Fruit fly (Drosophila melanogaster) ovary, adult (tissue): Measurements from ENCODE around the gene Peritrophin-15a.

Experiments
- CG17801 ChIP-seq: fragments of 200-800 bp; optimal IDR thresholded peaks from 2 replicates; lab custom pipeline; 2019; ENCODE audit warnings: missing biosample characterization, mild to moderate bottlenecking, missing genetic modification characterization, moderate library complexity; ENCODE audit not compliant: partially characterized antibody

Gene Peritrophin-15a

dm6 chr2L:8385849-8386248 is 10.0 kb downstream of the Peritrophin-15a start:
- no peak for TF ChIP-seq CG17801 (GFP tag; lab: Kevin White, UChicago)

- TF ChIP-seq CG17801 (GFP tag; lab: Kevin White, UChicago): no peak
Measured at dm6 chr2L:8384985-8385519, 10.8 kb downstream of the Peritrophin-15a start.

dm6 chr2L:8384108-8384601 is 11.7 kb downstream of the Peritrophin-15a start, which contains the start of the genes Dad1 and CG13384:
Gene Dad1 (minus strand): TSS chr2L:8384137.
Gene CG13384 (plus strand): TSS chr2L:8384455.
- TF ChIP-seq CG17801 (GFP tag; lab: Kevin White, UChicago): peak; percentile 98

- TF ChIP-seq CG17801 (GFP tag; lab: Kevin White, UChicago): peak; percentile 63
Measured at dm6 chr2L:8382646-8383045, 13.2 kb downstream of the Peritrophin-15a start, which contains the start of the genes CG13392 and Rcd4. Gene CG13392 (minus strand): TSS chr2L:8382807. Gene Rcd4 (plus strand): TSS chr2L:8382861.

- TF ChIP-seq CG17801 (GFP tag; lab: Kevin White, UChicago): peak; percentile 72
Measured at dm6 chr2L:8381508-8382036, 14.3 kb downstream of the Peritrophin-15a start, which contains the start of gene AlaRS. Gene AlaRS (minus strand): TSS chr2L:8381764.

dm6 chr2L:8376717-8377116 is 19.2 kb downstream of the Peritrophin-15a start, which contains the start of the genes CG13390 and CG17294:
Gene CG13390 (minus strand): TSS chr2L:8376797.
Gene CG17294 (plus strand): TSS chr2L:8377035.
- TF ChIP-seq CG17801 (GFP tag; lab: Kevin White, UChicago): peak; percentile 100

dm6 chr2L:8374235-8374634 is 21.7 kb downstream of the Peritrophin-15a start, which contains the start of gene Wdr82:
Gene Wdr82 (plus strand): TSS chr2L:8374461.
- peak; percentile 12 for TF ChIP-seq CG17801 (GFP tag; lab: Kevin White, UChicago)

- TF ChIP-seq CG17801 (GFP tag; lab: Kevin White, UChicago): no peak
Measured at dm6 chr2L:8372248-8372647, 23.6 kb downstream of the Peritrophin-15a start.

- TF ChIP-seq CG17801 (GFP tag; lab: Kevin White, UChicago): peak; percentile 49
Measured at dm6 chr2L:8371354-8371937, 24.4 kb downstream of the Peritrophin-15a start.

dm6 chr2L:8370364-8371326 is 25.3 kb downstream of the Peritrophin-15a start, which contains the start of gene CG17292:
Gene CG17292 (plus strand): TSS chr2L:8370454.
- TF ChIP-seq CG17801 (GFP tag; lab: Kevin White, UChicago): peak; percentile 80

- peak; percentile 32 for TF ChIP-seq CG17801 (GFP tag; lab: Kevin White, UChicago)
Measured at dm6 chr2L:8365701-8366643, 29.9 kb downstream of the Peritrophin-15a start, which contains the start of gene Pp2A-29B. Gene Pp2A-29B (plus strand): TSS chr2L:8366038.

- TF ChIP-seq CG17801 (GFP tag; lab: Kevin White, UChicago): peak; percentile 53
Measured at dm6 chr2L:8364006-8364956, 31.6 kb downstream of the Peritrophin-15a start, which contains the start of the genes RpS13 and CSN8. Gene RpS13 (minus strand): TSS chr2L:8364662. Gene CSN8 (plus strand): TSS chr2L:8364855.
